Worm (Caenorhabditis elegans) whole organism, L2 larva: ENCODE results near the gene C09E8.1.

ENCODE experiments used
- C34F6.9 ChIP-seq: fragments of 150-350 bp; optimal IDR thresholded peaks from 2 replicates; lab custom pipeline; 2014; ENCODE audit warnings: missing biosample characterization, missing genetic modification characterization
- F13H6.1 ChIP-seq: sonication (generic microtip); optimal IDR thresholded peaks from 2 replicates; lab custom pipeline; 2016; ENCODE audit warnings: missing genetic modification characterization, missing compliant biosample characterization
- R02D3.7 ChIP-seq: fragments of 150-350 bp; optimal IDR thresholded peaks from 2 replicates; lab custom pipeline; 2014; ENCODE audit warnings: missing biosample characterization, missing genetic modification characterization
- Y55F3AM.14 ChIP-seq: fragments of 200-800 bp; sonication (Bioruptor generic); optimal IDR thresholded peaks from 2 replicates; lab custom pipeline; 2018; ENCODE audit warnings: mild to moderate bottlenecking, missing genetic modification characterization, missing compliant biosample characterization
- ZK546.5 ChIP-seq: sonication (generic microtip); optimal IDR thresholded peaks from 2 replicates; lab custom pipeline; 2017; ENCODE audit warnings: missing biosample characterization, missing genetic modification characterization
- ama-1 ChIP-seq: fragments of 150-350 bp; optimal IDR thresholded peaks from 2 replicates; lab custom pipeline; 2018; ENCODE audit warnings: inconsistent platforms
- blmp-1 ChIP-seq: sonication (generic microtip); optimal IDR thresholded peaks from 2 replicates; lab custom pipeline; 2017; ENCODE audit warnings: missing genetic modification characterization, mild to moderate bottlenecking, missing compliant biosample characterization, antibody characterized with exemption, moderate library complexity; ENCODE audit not compliant: insufficient read depth
- ceh-16 ChIP-seq: fragments of 150-350 bp; optimal IDR thresholded peaks from 2 replicates; lab custom pipeline; 2014; ENCODE audit warnings: missing biosample characterization, missing genetic modification characterization
- crh-2 ChIP-seq: sonication (generic microtip); optimal IDR thresholded peaks from 2 replicates; lab custom pipeline; 2017; ENCODE audit warnings: missing biosample characterization, missing genetic modification characterization
- dmd-4 ChIP-seq: sonication (generic microtip); optimal IDR thresholded peaks from 2 replicates; lab custom pipeline; 2017; ENCODE audit warnings: missing biosample characterization, missing genetic modification characterization
- egl-27 ChIP-seq: sonication (generic microtip); optimal IDR thresholded peaks from 3 replicates; lab custom pipeline; 2017; ENCODE audit warnings: missing biosample characterization, missing genetic modification reagents, missing genetic modification characterization
- elt-1 ChIP-seq: fragments of 150-350 bp; optimal IDR thresholded peaks from 2 replicates; lab custom pipeline; 2014; ENCODE audit warnings: missing biosample characterization, missing genetic modification characterization
- elt-3 ChIP-seq: sonication (generic microtip); optimal IDR thresholded peaks from 2 replicates; lab custom pipeline; 2017; ENCODE audit warnings: missing biosample characterization, missing genetic modification characterization
- fos-1 ChIP-seq: fragments of 150-350 bp; optimal IDR thresholded peaks from 2 replicates; lab custom pipeline; 2014; ENCODE audit warnings: missing biosample characterization, missing genetic modification characterization
- gmeb-1 ChIP-seq: fragments of 150-350 bp; optimal IDR thresholded peaks from 2 replicates; lab custom pipeline; 2014; ENCODE audit warnings: missing biosample characterization, missing genetic modification characterization
- lin-13 ChIP-seq: fragments of 150-350 bp; optimal IDR thresholded peaks from 2 replicates; lab custom pipeline; 2014; ENCODE audit warnings: missing biosample characterization, missing genetic modification reagents, missing genetic modification characterization
- lin-39 ChIP-seq: fragments of 150-350 bp; optimal IDR thresholded peaks from 2 replicates; lab custom pipeline; 2014; ENCODE audit warnings: missing biosample characterization, missing genetic modification reagents, missing genetic modification characterization
- lsy-2 ChIP-seq, 2 experiments: fragments of 150-350 bp in 1 of 2; sonication (generic microtip) in 1 of 2; optimal IDR thresholded peaks; 2 replicates each; lab custom pipeline; 2014 to 2017; ENCODE audit warnings: missing biosample characterization in 2 of 2, missing genetic modification characterization in 2 of 2
- mab-5 ChIP-seq: fragments of 150-350 bp; optimal IDR thresholded peaks from 2 replicates; lab custom pipeline; 2014; ENCODE audit warnings: missing biosample characterization, missing genetic modification characterization
- mdl-1 ChIP-seq, 2 experiments: fragments of 150-350 bp in 1 of 2; sonication (generic microtip) in 1 of 2; optimal IDR thresholded peaks; 2 replicates each; lab custom pipeline; 2017; ENCODE audit warnings: missing biosample characterization in 2 of 2, missing genetic modification characterization in 2 of 2
- nhr-10 ChIP-seq: sonication (generic microtip); optimal IDR thresholded peaks from 2 replicates; lab custom pipeline; 2017; ENCODE audit warnings: missing biosample characterization, missing genetic modification characterization
- nhr-11 ChIP-seq: fragments of 150-350 bp; optimal IDR thresholded peaks from 2 replicates; lab custom pipeline; 2014; ENCODE audit warnings: missing biosample characterization, missing genetic modification characterization
- nhr-12 ChIP-seq: fragments of 150-350 bp; optimal IDR thresholded peaks from 2 replicates; lab custom pipeline; 2014; ENCODE audit warnings: missing biosample characterization, missing genetic modification characterization
- nhr-129 ChIP-seq: fragments of 150-350 bp; optimal IDR thresholded peaks from 2 replicates; lab custom pipeline; 2014; ENCODE audit warnings: missing biosample characterization, missing genetic modification characterization
- nhr-21 ChIP-seq: fragments of 150-350 bp; optimal IDR thresholded peaks from 2 replicates; lab custom pipeline; 2014; ENCODE audit warnings: missing biosample characterization, missing genetic modification characterization
- nhr-237 ChIP-seq: fragments of 150-350 bp; optimal IDR thresholded peaks from 2 replicates; lab custom pipeline; 2014; ENCODE audit warnings: missing biosample characterization, missing genetic modification characterization
- nhr-25 ChIP-seq: fragments of 150-350 bp; sonication (generic microtip); optimal IDR thresholded peaks from 3 replicates; lab custom pipeline; 2014; ENCODE audit warnings: missing biosample characterization, missing genetic modification characterization
- nhr-77 ChIP-seq: fragments of 150-350 bp; optimal IDR thresholded peaks from 2 replicates; lab custom pipeline; 2014; ENCODE audit warnings: missing biosample characterization, missing genetic modification characterization
- sem-4 ChIP-seq: fragments of 150-350 bp; optimal IDR thresholded peaks from 2 replicates; lab custom pipeline; 2014; ENCODE audit warnings: missing biosample characterization, missing genetic modification reagents, missing genetic modification characterization
- sma-3 ChIP-seq: sonication (generic microtip); optimal IDR thresholded peaks from 2 replicates; lab custom pipeline; 2016; ENCODE audit warnings: missing genetic modification reagents, missing genetic modification characterization, missing compliant biosample characterization
- sma-9 ChIP-seq, 2 experiments: fragments of 150-350 bp in 1 of 2; sonication (generic microtip) in 1 of 2; optimal IDR thresholded peaks; 2 replicates each; lab custom pipeline; 2014 to 2016; ENCODE audit warnings: missing genetic modification characterization in 2 of 2, mild to moderate bottlenecking in 1 of 2, missing biosample characterization in 1 of 2, missing compliant biosample characterization in 1 of 2, missing genetic modification reagents in 1 of 2, moderate library complexity in 1 of 2
- snpc-4 ChIP-seq: fragments of 150-350 bp; optimal IDR thresholded peaks from 2 replicates; lab custom pipeline; 2014; ENCODE audit warnings: missing biosample characterization, missing genetic modification characterization
- unc-39 ChIP-seq: fragments of 150-350 bp; optimal IDR thresholded peaks from 2 replicates; lab custom pipeline; 2014; ENCODE audit warnings: missing biosample characterization, missing genetic modification characterization
- unc-55 ChIP-seq: fragments of 150-350 bp; sonication (generic microtip); optimal IDR thresholded peaks from 3 replicates; lab custom pipeline; 2014; ENCODE audit warnings: missing biosample characterization, missing genetic modification reagents, missing genetic modification characterization
- unc-62 ChIP-seq: fragments of 150-350 bp; optimal IDR thresholded peaks from 2 replicates; lab custom pipeline; 2014; ENCODE audit warnings: missing biosample characterization, missing genetic modification reagents, missing genetic modification characterization
- ztf-1 ChIP-seq: fragments of 200-800 bp; sonication (Bioruptor generic); conservative IDR thresholded peaks from 2 replicates; pipeline ENCODE4 v1.3.6; 2022; ENCODE audit warnings: missing genetic modification characterization, missing compliant biosample characterization
- ztf-4 ChIP-seq: fragments of 150-350 bp; optimal IDR thresholded peaks from 2 replicates; lab custom pipeline; 2014; ENCODE audit warnings: missing biosample characterization, missing genetic modification characterization

The C09E8.1 gene

DNA sequence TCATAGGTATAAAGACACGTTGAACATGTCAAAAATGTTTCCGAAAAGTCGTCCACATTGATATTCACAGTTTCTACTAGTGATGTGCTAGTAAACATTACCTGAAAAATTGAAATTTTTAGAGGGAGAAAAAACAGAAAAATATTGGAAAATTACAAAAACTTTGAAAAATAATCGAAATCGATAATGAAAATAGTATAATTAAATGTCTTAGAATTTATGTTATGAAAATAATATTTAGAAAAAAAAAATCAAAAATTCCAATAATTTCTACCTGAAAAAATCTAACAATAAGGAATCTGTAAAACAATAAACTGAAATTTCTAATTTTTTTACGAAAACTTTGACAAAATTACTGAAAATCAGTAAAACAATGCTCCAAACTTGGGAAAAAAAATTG lies 45.7 kb downstream of the C09E8.1 start, which contains the start of gene nhl-3:
nhl-3 (minus strand) TSS at position 101 of the 400 bp plus-strand sequence.
- TF ChIP-seq mdl-1 (tag; optimal IDR thresholded peaks at IDR 0.05; lab: Kevin White, UChicago): no peak
- TF ChIP-seq, all 48 proteins: peak for 0

DNA sequence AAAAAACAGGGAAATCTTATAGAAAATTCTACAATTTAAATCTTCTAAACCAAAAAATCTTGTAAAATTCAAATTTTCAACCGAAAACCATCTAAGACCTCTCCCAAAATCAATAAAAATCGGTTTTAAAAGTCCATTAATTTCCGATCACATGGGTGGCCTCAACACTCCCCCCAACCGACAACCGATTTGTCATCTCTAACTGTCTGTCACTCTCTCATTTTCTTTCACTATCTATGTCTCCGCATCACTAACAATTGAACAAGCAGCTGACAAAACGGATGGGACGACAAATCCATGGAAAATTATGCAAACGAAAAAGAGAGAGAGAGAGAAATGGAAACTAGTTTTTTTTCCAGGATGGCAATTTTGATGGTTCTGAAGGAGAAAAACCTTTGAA lies 46.7 kb downstream of the C09E8.1 start:
- TF ChIP-seq F13H6.1 (tag; lab: Kevin White, UChicago) (peak; percentile 28), elt-3 (no peak), unc-55 (GFP tag; lab: Kevin White, UChicago) (peak; percentile 84), nhr-21 (no peak), fos-1 (tag; lab: Kevin White, UChicago) (peak; percentile 37), C34F6.9 (tag; lab: Kevin White, UChicago) (peak; percentile 92), ama-1 (lab: Kevin White, UChicago) (no peak), ZK546.5 (tag; lab: Kevin White, UChicago) (no peak), mab-5 (tag; lab: Kevin White, UChicago) (peak; percentile 79), nhr-129 (peak; percentile 84), nhr-12 (no peak), sma-3 (GFP tag; lab: Kevin White, UChicago) (no peak), mdl-1 (tag; optimal IDR thresholded peaks at IDR 0.05; lab: Kevin White, UChicago) (peak in 1 of 2 experiments; percentile 66), nhr-11 (tag; lab: Kevin White, UChicago) (no peak), snpc-4 (tag; lab: Kevin White, UChicago) (peak; percentile 84), R02D3.7 (tag; lab: Kevin White, UChicago) (no peak), sem-4 (tag; lab: Kevin White, UChicago) (peak; percentile 69), sma-9 (GFP tag; optimal IDR thresholded peaks at IDR 0.05; lab: Kevin White, UChicago) (peak; percentile 54), sma-9 (tag; optimal IDR thresholded peaks at IDR 0.05; lab: Kevin White, UChicago) (no peak), nhr-25 (tag; lab: Kevin White, UChicago) (peak; percentile 48), gmeb-1 (tag; lab: Kevin White, UChicago) (peak; percentile 43), lin-39 (tag; lab: Kevin White, UChicago) (peak; percentile 62), nhr-10 (tag; lab: Kevin White, UChicago) (no peak), nhr-237 (tag; lab: Kevin White, UChicago) (no peak), Y55F3AM.14 (GFP tag; lab: Kevin White, UChicago) (no peak), lin-13 (GFP tag; lab: Kevin White, UChicago) (peak; percentile 45), unc-39 (tag; lab: Kevin White, UChicago) (no peak), ztf-1 (no peak), egl-27 (tag; lab: Kevin White, UChicago) (no peak), crh-2 (tag; lab: Kevin White, UChicago) (peak; percentile 42), elt-1 (tag; lab: Kevin White, UChicago) (no peak), lsy-2 (tag; optimal IDR thresholded peaks at IDR 0.05; lab: Kevin White, UChicago) (peak in 1 of 2 experiments; percentile 77), ztf-4 (no peak), ceh-16 (tag; lab: Kevin White, UChicago) (no peak)

ce11 chrII:605267-605666 lies 49.0 kb downstream of the C09E8.1 start, which contains the start of gene W04H10.2:
Gene W04H10.2 (plus strand): TSS chrII:605567.
- TF ChIP-seq unc-62 (GFP tag; lab: Kevin White, UChicago) (no peak), nhr-12 (no peak), sma-3 (GFP tag; lab: Kevin White, UChicago) (no peak), gmeb-1 (tag; lab: Kevin White, UChicago) (no peak), elt-3 (no peak), elt-1 (tag; lab: Kevin White, UChicago) (no peak), dmd-4 (tag; lab: Kevin White, UChicago) (no peak), blmp-1 (tag; lab: Kevin White, UChicago) (no peak), lin-13 (GFP tag; lab: Kevin White, UChicago) (no peak), C34F6.9 (tag; lab: Kevin White, UChicago) (no peak), nhr-237 (tag; lab: Kevin White, UChicago) (no peak), nhr-77 (tag; lab: Kevin White, UChicago) (no peak), unc-39 (tag; lab: Kevin White, UChicago) (no peak)
